Worm (Caenorhabditis elegans): ENCODE data around the gene set-3.

DNA sequence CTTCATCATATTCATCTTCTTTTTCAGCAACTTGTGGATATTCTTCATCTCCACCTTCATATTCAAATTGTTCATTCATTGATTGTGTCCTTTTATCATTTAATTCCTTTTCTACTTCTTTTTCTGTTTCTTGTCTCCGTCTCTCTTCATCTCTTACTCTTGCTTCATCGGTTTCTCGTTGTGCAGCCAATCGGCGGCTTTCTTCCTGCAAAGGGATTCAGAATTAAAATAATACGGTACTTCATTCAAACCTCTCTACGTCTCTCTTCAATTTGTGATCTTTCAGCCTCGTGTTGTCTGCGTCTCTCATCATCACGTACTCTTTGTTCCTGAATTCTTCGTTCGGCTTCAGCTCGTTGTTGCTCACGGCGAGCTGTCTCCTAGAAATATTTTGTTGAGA is 46.3 kb upstream of the set-3 start:
- TF ChIP-seq dao-5 (tag; optimal IDR thresholded peaks at IDR 0.05): no peak
- TF ChIP-seq him-1 (tag; optimal IDR thresholded peaks at IDR 0.05): no peak
- TF ChIP-seq W03F9.2 (tag; optimal IDR thresholded peaks at IDR 0.05): no peak
